Fruit fly (Drosophila melanogaster): Measurements from ENCODE around the gene CG18048.
A peak's percentile ranks its signal among the peaks of the same experiment; 100 is the strongest.

CG18048 gene

dm6 chr3R:6350755-6351154, 4.8 kb downstream of the CG18048 start, which contains the start of gene Pak (continued):
- TF ChIP-seq CG2120 (GFP tag; optimal IDR thresholded peaks at IDR 0.05), result peak; percentile 26
- no peak for TF ChIP-seq Mad (GFP tag; optimal IDR thresholded peaks at IDR 0.05)
- TF ChIP-seq CG1603 (tag; optimal IDR thresholded peaks at IDR 0.05), result peak; percentile 68
- TF ChIP-seq sim (GFP tag; IDR thresholded peaks at IDR 0.05), result no peak
- no peak for TF ChIP-seq crc (GFP tag; optimal IDR thresholded peaks at IDR 0.05)
- TF ChIP-seq CG10979 (tag; optimal IDR thresholded peaks at IDR 0.05), result no peak
- peak; percentile 16 for TF ChIP-seq CG1529 (GFP tag; optimal IDR thresholded peaks at IDR 0.05)
- no peak for TF ChIP-seq CG14050 (GFP tag; IDR thresholded peaks at IDR 0.05)
- TF ChIP-seq mld (GFP tag; IDR thresholded peaks at IDR 0.05; ENCODE audit: partially characterized antibody), result peak; percentile 93
- no peak for TF ChIP-seq Hsf (GFP tag; optimal IDR thresholded peaks at IDR 0.05)
- no peak for TF ChIP-seq Fer1 (GFP tag; optimal IDR thresholded peaks at IDR 0.05)
- TF ChIP-seq Nf-YB (GFP tag; optimal IDR thresholded peaks at IDR 0.05), result no peak
- no peak for TF ChIP-seq Camta (GFP tag; optimal IDR thresholded peaks at IDR 0.05)
- TF ChIP-seq dmrt11E (tag; optimal IDR thresholded peaks at IDR 0.05), result no peak
- TF ChIP-seq gcm (GFP tag; optimal IDR thresholded peaks at IDR 0.05), result no peak
- TF ChIP-seq CG17328 (GFP tag; IDR thresholded peaks at IDR 0.05), result no peak
- no peak for TF ChIP-seq CG2199 (GFP tag; IDR thresholded peaks at IDR 0.05)
- no peak for TF ChIP-seq Hmx (GFP tag; optimal IDR thresholded peaks at IDR 0.05)
- no peak for TF ChIP-seq E2f1 (GFP tag; IDR thresholded peaks at IDR 0.05)
- TF ChIP-seq CG9727 (GFP tag; optimal IDR thresholded peaks at IDR 0.05), result no peak
- TF ChIP-seq CG11456 (GFP tag; IDR thresholded peaks at IDR 0.05), result no peak
- no peak for TF ChIP-seq Dip2 (GFP tag; IDR thresholded peaks at IDR 0.05)
- TF ChIP-seq CG18476 (GFP tag; optimal IDR thresholded peaks at IDR 0.05), result no peak
- TF ChIP-seq inv (GFP tag; IDR thresholded peaks at IDR 0.05; ENCODE audit: partially characterized antibody), result peak; percentile 92
- no peak for TF ChIP-seq Ssrp (tag; optimal IDR thresholded peaks at IDR 0.05)
- no peak for TF ChIP-seq CG7372 (GFP tag; IDR thresholded peaks at IDR 0.05)
- TF ChIP-seq crp (GFP tag; optimal IDR thresholded peaks at IDR 0.05), result no peak
- no peak for TF ChIP-seq CG31388 (GFP tag; optimal IDR thresholded peaks at IDR 0.05)
- no peak for TF ChIP-seq B-H1 (GFP tag; IDR thresholded peaks at IDR 0.05)
- TF ChIP-seq Sin3A (optimal IDR thresholded peaks at IDR 0.05), result peak; percentile 44
- TF ChIP-seq CG13123 (GFP tag; optimal IDR thresholded peaks at IDR 0.05), result no peak
- no peak for TF ChIP-seq klu (GFP tag; IDR thresholded peaks at IDR 0.05)
- TF ChIP-seq CG31224 (GFP tag; IDR thresholded peaks at IDR 0.05), result no peak
- TF ChIP-seq Atf3 (GFP tag; optimal IDR thresholded peaks at IDR 0.05), result no peak
- no peak for TF ChIP-seq slp2 (GFP tag; optimal IDR thresholded peaks at IDR 0.05)
- TF ChIP-seq kay (GFP tag; optimal IDR thresholded peaks at IDR 0.05), result no peak
- TF ChIP-seq danr (GFP tag; IDR thresholded peaks at IDR 0.05), result no peak
- TF ChIP-seq chif (GFP tag; optimal IDR thresholded peaks at IDR 0.05), result no peak
- TF ChIP-seq CG2712 (tag; optimal IDR thresholded peaks at IDR 0.05), result peak; percentile 36
- TF ChIP-seq C15 (GFP tag; IDR thresholded peaks at IDR 0.05), result no peak
- TF ChIP-seq CG11695 (GFP tag; IDR thresholded peaks at IDR 0.05), result no peak; the same call in 2 of the 3 replicates
- no peak for TF ChIP-seq yki (optimal IDR thresholded peaks at IDR 0.05)
- no peak for TF ChIP-seq lov (optimal IDR thresholded peaks at IDR 0.05)
- no peak for TF ChIP-seq lov (GFP tag; IDR thresholded peaks at IDR 0.05)
- TF ChIP-seq luna (GFP tag; optimal IDR thresholded peaks at IDR 0.05), result no peak
- peak; percentile 7 for TF ChIP-seq zfh2 (GFP tag; optimal IDR thresholded peaks at IDR 0.05)
- peak; percentile 93 for TF ChIP-seq Dref (GFP tag; IDR thresholded peaks at IDR 0.05)
- TF ChIP-seq CG18764 (GFP tag; optimal IDR thresholded peaks at IDR 0.05), result no peak
- TF ChIP-seq CrebB (tag; optimal IDR thresholded peaks at IDR 0.05), result no peak
- TF ChIP-seq CG18262 (tag; optimal IDR thresholded peaks at IDR 0.05), result no peak
- no peak for TF ChIP-seq nerfin-1 (tag; optimal IDR thresholded peaks at IDR 0.05)
- no peak for TF ChIP-seq Neu2 (GFP tag; optimal IDR thresholded peaks at IDR 0.05; ENCODE audit: borderline replicate concordance)
- TF ChIP-seq HLH4C (GFP tag; IDR thresholded peaks at IDR 0.05; ENCODE audit: partially characterized antibody), result peak; percentile 90
- TF ChIP-seq CG2202 (tag; optimal IDR thresholded peaks at IDR 0.05), result no peak
